Worm (Caenorhabditis elegans) whole organism, late embryonic: ENCODE data around the gene Y24F12A.1.

ENCODE experiments used
- C08G9.2 ChIP-seq: sonication (generic microtip); optimal IDR thresholded peaks from 2 replicates; lab custom pipeline; 2016; ENCODE audit warnings: mild to moderate bottlenecking, missing genetic modification characterization, moderate library complexity, missing compliant biosample characterization
- K02D7.2 ChIP-seq: sonication (generic microtip); optimal IDR thresholded peaks from 2 replicates; lab custom pipeline; 2017; ENCODE audit warnings: mild to moderate bottlenecking, missing genetic modification characterization, missing compliant biosample characterization
- K09A11.1 ChIP-seq: sonication (generic microtip); optimal IDR thresholded peaks from 2 replicates; lab custom pipeline; 2017; ENCODE audit warnings: antibody characterized with exemption, mild to moderate bottlenecking, missing genetic modification characterization, missing compliant biosample characterization; ENCODE audit not compliant: insufficient read depth
- T23F11.4 ChIP-seq: fragments of 200-800 bp; sonication (Bioruptor generic); optimal IDR thresholded peaks from 2 replicates; lab custom pipeline; 2018; ENCODE audit warnings: mild to moderate bottlenecking, missing genetic modification characterization, missing compliant biosample characterization
- ahr-1 ChIP-seq: sonication (generic microtip); optimal IDR thresholded peaks from 2 replicates; lab custom pipeline; 2016; ENCODE audit warnings: missing genetic modification characterization, missing compliant biosample characterization
- ama-1 ChIP-seq: fragments of 150-350 bp; optimal IDR thresholded peaks from 2 replicates; lab custom pipeline; 2014
- ceh-18 ChIP-seq: sonication (generic microtip); optimal IDR thresholded peaks from 2 replicates; lab custom pipeline; 2016; ENCODE audit warnings: missing genetic modification characterization, missing compliant biosample characterization
- ceh-19 ChIP-seq: fragments of 200-800 bp; sonication (Bioruptor generic); optimal IDR thresholded peaks from 2 replicates; lab custom pipeline; 2018; ENCODE audit warnings: mild to moderate bottlenecking, missing genetic modification characterization, missing compliant biosample characterization
- ceh-22 ChIP-seq: sonication (generic microtip); optimal IDR thresholded peaks from 2 replicates; lab custom pipeline; 2017; ENCODE audit warnings: missing biosample characterization, missing genetic modification characterization
- ceh-24 ChIP-seq: sonication (generic microtip); optimal IDR thresholded peaks from 2 replicates; lab custom pipeline; 2016; ENCODE audit warnings: mild to moderate bottlenecking, missing genetic modification characterization, missing compliant biosample characterization
- ceh-30 ChIP-seq: fragments of 150-350 bp; optimal IDR thresholded peaks from 2 replicates; lab custom pipeline; 2014; ENCODE audit warnings: missing biosample characterization, missing genetic modification characterization
- ceh-31 ChIP-seq: sonication (generic microtip); optimal IDR thresholded peaks from 2 replicates; lab custom pipeline; 2016; ENCODE audit warnings: missing genetic modification characterization, missing compliant biosample characterization
- ceh-34 ChIP-seq: sonication (generic microtip); optimal IDR thresholded peaks from 2 replicates; lab custom pipeline; 2016; ENCODE audit warnings: mild to moderate bottlenecking, missing genetic modification characterization, missing compliant biosample characterization
- ceh-6 ChIP-seq: fragments of 200-800 bp; sonication (Bioruptor generic); optimal IDR thresholded peaks from 2 replicates; lab custom pipeline; 2018; ENCODE audit warnings: mild to moderate bottlenecking, missing genetic modification characterization, missing compliant biosample characterization
- ceh-9 ChIP-seq: sonication (generic microtip); optimal IDR thresholded peaks from 2 replicates; lab custom pipeline; 2016; ENCODE audit warnings: mild to moderate bottlenecking, missing genetic modification characterization, inconsistent platforms, missing compliant biosample characterization
- che-1 ChIP-seq: sonication (generic microtip); optimal IDR thresholded peaks from 2 replicates; lab custom pipeline; 2016; ENCODE audit warnings: mild to moderate bottlenecking, missing genetic modification characterization, missing compliant biosample characterization
- eyg-1 ChIP-seq: sonication (generic microtip); optimal IDR thresholded peaks from 2 replicates; lab custom pipeline; 2016; ENCODE audit warnings: missing genotype, missing genetic modification characterization, missing compliant biosample characterization
- fax-1 ChIP-seq: sonication (generic microtip); optimal IDR thresholded peaks from 2 replicates; lab custom pipeline; 2016; ENCODE audit warnings: missing genotype, missing genetic modification characterization, missing compliant biosample characterization
- fkh-10 ChIP-seq: fragments of 150-350 bp; optimal IDR thresholded peaks from 2 replicates; lab custom pipeline; 2014; ENCODE audit warnings: missing biosample characterization, missing genetic modification reagents, missing genetic modification characterization
- fkh-6 ChIP-seq: sonication (generic microtip); optimal IDR thresholded peaks from 2 replicates; lab custom pipeline; 2016; ENCODE audit warnings: missing genetic modification characterization, missing compliant biosample characterization
- gmeb-2 ChIP-seq: sonication (generic microtip); optimal IDR thresholded peaks from 2 replicates; lab custom pipeline; 2016; ENCODE audit warnings: missing genetic modification characterization, inconsistent platforms, missing compliant biosample characterization
- hlh-15 ChIP-seq: sonication (generic microtip); optimal IDR thresholded peaks from 2 replicates; lab custom pipeline; 2016; ENCODE audit warnings: missing genetic modification characterization, missing compliant biosample characterization
- hlh-30 ChIP-seq: sonication (generic microtip); optimal IDR thresholded peaks from 2 replicates; lab custom pipeline; 2017; ENCODE audit warnings: antibody characterized with exemption, missing genetic modification characterization, missing compliant biosample characterization; ENCODE audit not compliant: insufficient read depth
- hlh-6 ChIP-seq: sonication (generic microtip); optimal IDR thresholded peaks from 2 replicates; lab custom pipeline; 2016; ENCODE audit warnings: missing genotype, missing genetic modification characterization, missing compliant biosample characterization
- lin-11 ChIP-seq: fragments of 200-800 bp; sonication (Bioruptor generic); optimal IDR thresholded peaks from 2 replicates; lab custom pipeline; 2018; ENCODE audit warnings: mild to moderate bottlenecking, missing genetic modification characterization, missing compliant biosample characterization
- mec-3 ChIP-seq: sonication (generic microtip); optimal IDR thresholded peaks from 2 replicates; lab custom pipeline; 2016; ENCODE audit warnings: borderline replicate concordance, missing genetic modification characterization, missing compliant biosample characterization
- nhr-11 ChIP-seq: fragments of 150-350 bp; optimal IDR thresholded peaks from 2 replicates; lab custom pipeline; 2014; ENCODE audit warnings: missing biosample characterization, missing genetic modification characterization
- npax-4 ChIP-seq: sonication (generic microtip); optimal IDR thresholded peaks from 2 replicates; lab custom pipeline; 2016; ENCODE audit warnings: missing genetic modification characterization, missing compliant biosample characterization
- odd-2 ChIP-seq: sonication (generic microtip); optimal IDR thresholded peaks from 2 replicates; lab custom pipeline; 2017; ENCODE audit warnings: antibody characterized with exemption, mild to moderate bottlenecking, missing genetic modification characterization, missing compliant biosample characterization
- pag-3 ChIP-seq: sonication (generic microtip); optimal IDR thresholded peaks from 2 replicates; lab custom pipeline; 2016; ENCODE audit warnings: missing compliant biosample characterization, missing genetic modification characterization, borderline replicate concordance
- pha-2 ChIP-seq: sonication (generic microtip); optimal IDR thresholded peaks from 2 replicates; lab custom pipeline; 2017; ENCODE audit warnings: mild to moderate bottlenecking, missing genetic modification characterization, missing compliant biosample characterization
- pros-1 ChIP-seq: fragments of 150-350 bp; optimal IDR thresholded peaks from 2 replicates; lab custom pipeline; 2014; ENCODE audit warnings: missing biosample characterization, missing genetic modification reagents, missing genetic modification characterization
- sdc-2 ChIP-seq: sonication (generic microtip); optimal IDR thresholded peaks from 2 replicates; lab custom pipeline; 2016; ENCODE audit warnings: missing genotype, missing genetic modification characterization, missing compliant biosample characterization
- tbx-7 ChIP-seq: sonication (generic microtip); optimal IDR thresholded peaks from 2 replicates; lab custom pipeline; 2016; ENCODE audit warnings: missing genotype, missing genetic modification characterization, missing compliant biosample characterization
- unc-42 ChIP-seq: sonication (generic microtip); optimal IDR thresholded peaks from 2 replicates; lab custom pipeline; 2016; ENCODE audit warnings: missing genotype, missing genetic modification characterization, missing compliant biosample characterization
- ztf-16 ChIP-seq: sonication (generic microtip); optimal IDR thresholded peaks from 2 replicates; lab custom pipeline; 2017; ENCODE audit warnings: missing genetic modification characterization, missing compliant biosample characterization

Gene Y24F12A.1

DNA sequence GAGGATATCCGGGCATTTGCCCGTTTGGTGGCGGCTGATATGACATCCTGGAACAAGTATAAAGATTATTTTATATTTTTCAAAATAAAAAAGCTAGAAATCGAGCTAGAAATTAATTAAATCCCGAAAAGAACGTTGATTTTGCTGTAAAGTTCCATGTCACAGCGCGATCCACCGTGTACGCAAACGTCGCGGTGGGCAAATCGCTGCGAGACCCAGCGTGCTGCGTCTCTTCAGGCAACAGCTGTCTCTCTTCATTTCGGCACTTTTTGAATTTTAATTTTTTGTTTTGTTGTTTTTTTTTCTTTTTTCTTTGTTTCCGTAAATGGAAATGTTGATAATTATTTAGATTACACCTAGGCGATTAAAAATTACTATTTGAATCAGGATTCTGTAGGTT, 38.9 kb upstream of the Y24F12A.1 start, which contains the start of gene sec-24.1 (continued):
- TF ChIP-seq ceh-9 (tag; lab: Kevin White, UChicago) (no peak), npax-4 (tag; lab: Kevin White, UChicago) (no peak), mec-3 (tag; lab: Kevin White, UChicago) (no peak), hlh-15 (tag; lab: Kevin White, UChicago) (no peak), K09A11.1 (peak; percentile 59), fax-1 (tag; lab: Kevin White, UChicago) (no peak), ztf-16 (tag; lab: Kevin White, UChicago) (no peak), che-1 (no peak), K02D7.2 (no peak), ceh-19 (GFP tag; lab: Kevin White, UChicago) (no peak), ceh-30 (tag; lab: Kevin White, UChicago) (no peak), fkh-6 (tag; lab: Kevin White, UChicago) (no peak), lin-11 (tag; lab: Kevin White, UChicago) (no peak), nhr-11 (tag; lab: Kevin White, UChicago) (no peak), odd-2 (tag; lab: Kevin White, UChicago) (no peak)

DNA sequence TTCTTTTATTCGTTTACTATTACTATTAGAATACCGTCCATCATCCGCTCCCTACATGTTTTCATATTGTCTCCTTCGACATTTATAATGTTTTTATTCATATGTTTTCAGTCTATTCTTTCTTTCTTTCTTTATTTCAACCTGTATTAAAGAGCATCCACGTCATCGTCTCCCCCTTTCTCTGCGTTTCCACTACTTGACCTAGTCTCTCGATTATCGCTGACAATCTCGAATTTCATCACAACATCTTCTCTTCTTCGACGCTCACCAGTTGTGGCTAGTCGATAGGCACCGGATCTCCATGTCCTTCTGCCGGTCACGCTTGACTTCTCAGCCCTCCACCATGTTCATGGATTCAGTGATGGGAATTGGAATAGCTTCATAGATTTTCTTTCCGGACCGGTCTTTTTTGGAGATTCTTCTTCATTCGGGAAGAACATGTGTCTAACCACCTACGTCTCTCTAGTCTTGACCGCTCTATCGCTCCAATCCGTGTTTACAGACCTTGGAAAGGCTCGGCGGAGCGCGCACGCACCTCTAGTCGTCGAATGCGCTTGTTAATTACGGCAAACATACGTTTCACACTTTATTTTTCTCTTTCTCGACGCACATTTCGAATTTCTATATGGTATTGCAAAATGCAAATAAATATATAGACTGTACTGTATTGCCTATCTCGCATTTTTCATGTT, 36.7 kb upstream of the Y24F12A.1 start:
- TF ChIP-seq sdc-2, result peak; percentile 33
- peak; percentile 30 for TF ChIP-seq ceh-34 (tag; lab: Kevin White, UChicago)
- no peak for TF ChIP-seq ama-1
- TF ChIP-seq, all 69 proteins: peak for 2

DNA sequence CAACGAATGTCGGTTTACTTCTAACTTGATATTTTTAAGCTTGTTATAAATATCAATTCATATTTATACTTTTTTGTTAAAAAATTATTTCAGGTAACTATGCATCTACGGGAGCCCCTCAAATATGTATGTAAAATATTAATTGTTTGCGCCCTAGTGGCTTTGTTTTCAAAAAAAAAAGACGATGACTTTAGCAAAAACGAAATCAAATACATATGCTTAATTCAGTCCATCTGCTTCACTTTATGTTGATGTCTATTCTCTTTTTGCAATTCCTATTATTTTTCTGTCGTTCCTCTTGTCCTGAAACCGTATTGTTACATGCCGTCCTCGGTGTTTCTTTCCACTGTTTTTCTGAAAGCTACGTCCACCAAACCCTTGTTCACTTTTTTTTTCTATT, 35.3 kb upstream of the Y24F12A.1 start:
- TF ChIP-seq hlh-6 (tag; lab: Kevin White, UChicago), result no peak
- no peak for TF ChIP-seq hlh-30
- no peak for TF ChIP-seq ceh-6 (GFP tag; lab: Kevin White, UChicago)
- no peak for TF ChIP-seq pag-3 (tag; lab: Kevin White, UChicago)
- TF ChIP-seq ceh-24, result no peak

DNA sequence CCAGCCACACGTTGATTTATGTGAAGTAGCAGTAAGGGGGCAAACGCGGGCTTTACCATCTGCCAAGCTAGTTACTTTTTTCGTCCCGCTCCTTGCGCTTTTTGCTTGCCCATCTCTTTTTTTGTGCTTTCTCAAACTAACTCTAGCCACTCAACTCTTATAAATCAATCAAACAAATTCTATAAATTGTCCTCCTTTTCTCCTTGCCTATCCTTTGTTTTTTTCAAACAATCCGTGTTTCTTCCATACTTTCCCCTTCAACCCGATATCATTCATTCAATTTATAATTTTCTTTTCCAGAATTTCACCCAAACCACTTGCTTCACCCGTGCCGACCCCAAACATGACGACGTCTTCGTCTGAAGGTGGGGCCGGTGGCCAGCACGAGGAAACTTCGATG, 34.9 kb upstream of the Y24F12A.1 start, which contains the start of gene srgp-1:
Gene srgp-1, plus strand, starts transcription at position 301 of the 400 bp plus-strand sequence.
- TF ChIP-seq gmeb-2 (tag; lab: Kevin White, UChicago), result no peak
- TF ChIP-seq tbx-7 (tag; lab: Kevin White, UChicago), result no peak
- no peak for TF ChIP-seq ceh-19 (GFP tag; lab: Kevin White, UChicago)
- no peak for TF ChIP-seq ceh-24
- TF ChIP-seq ztf-16 (tag; lab: Kevin White, UChicago), result no peak
- TF ChIP-seq ceh-18, result no peak
- no peak for TF ChIP-seq pha-2
- no peak for TF ChIP-seq pros-1 (tag; lab: Kevin White, UChicago)
- no peak for TF ChIP-seq ahr-1 (tag; lab: Kevin White, UChicago)
- no peak for TF ChIP-seq lin-11 (tag; lab: Kevin White, UChicago)
- no peak for TF ChIP-seq fkh-10 (GFP tag; lab: Kevin White, UChicago)
- no peak for TF ChIP-seq ceh-31
- TF ChIP-seq eyg-1 (tag; lab: Kevin White, UChicago), result no peak
- no peak for TF ChIP-seq T23F11.4 (GFP tag; lab: Kevin White, UChicago)
- no peak for TF ChIP-seq C08G9.2 (tag; lab: Kevin White, UChicago)
- no peak for TF ChIP-seq unc-42 (tag; lab: Kevin White, UChicago)
- TF ChIP-seq ceh-22 (tag; lab: Kevin White, UChicago), result no peak
- TF ChIP-seq ceh-34 (tag; lab: Kevin White, UChicago), result no peak
